Worm (Caenorhabditis elegans) whole organism, L1 larva: ENCODE data around the gene nspb-4.

Experiments
- alr-1 ChIP-seq: fragments of 200-800 bp; sonication (Bioruptor generic); optimal IDR thresholded peaks from 2 replicates; lab custom pipeline; 2018; ENCODE audit warnings: borderline replicate concordance, mild to moderate bottlenecking, missing genetic modification characterization, missing compliant biosample characterization
- dpl-1 ChIP-seq, 3 experiments: fragments of 150-350 bp in 2 of 3; sonication (generic microtip) in 1 of 3; optimal IDR thresholded peaks; 2 replicates each; lab custom pipeline; 2014 to 2017; ENCODE audit warnings: missing biosample characterization in 3 of 3, missing genetic modification characterization in 3 of 3, missing genetic modification reagents in 3 of 3
- mdl-1 ChIP-seq, 2 experiments: fragments of 150-350 bp; optimal IDR thresholded peaks; 2 replicates each; lab custom pipeline; 2014 to 2017; ENCODE audit warnings: missing biosample characterization in 2 of 2, missing genetic modification characterization in 2 of 2, inconsistent platforms in 1 of 2
- nhr-28 ChIP-seq: fragments of 150-350 bp; optimal IDR thresholded peaks from 2 replicates; lab custom pipeline; 2014; ENCODE audit warnings: missing biosample characterization, missing genetic modification characterization
- nhr-76 ChIP-seq: sonication (generic microtip); optimal IDR thresholded peaks from 2 replicates; lab custom pipeline; 2017; ENCODE audit warnings: missing biosample characterization, missing genetic modification characterization
- zip-4 ChIP-seq: fragments of 200-800 bp; sonication (Bioruptor generic); optimal IDR thresholded peaks from 2 replicates; lab custom pipeline; 2018; ENCODE audit warnings: mild to moderate bottlenecking, missing genetic modification characterization, moderate library complexity, missing compliant biosample characterization
- ztf-4 ChIP-seq: fragments of 150-350 bp; optimal IDR thresholded peaks from 2 replicates; lab custom pipeline; 2014; ENCODE audit warnings: missing biosample characterization, missing genetic modification characterization

DNA sequence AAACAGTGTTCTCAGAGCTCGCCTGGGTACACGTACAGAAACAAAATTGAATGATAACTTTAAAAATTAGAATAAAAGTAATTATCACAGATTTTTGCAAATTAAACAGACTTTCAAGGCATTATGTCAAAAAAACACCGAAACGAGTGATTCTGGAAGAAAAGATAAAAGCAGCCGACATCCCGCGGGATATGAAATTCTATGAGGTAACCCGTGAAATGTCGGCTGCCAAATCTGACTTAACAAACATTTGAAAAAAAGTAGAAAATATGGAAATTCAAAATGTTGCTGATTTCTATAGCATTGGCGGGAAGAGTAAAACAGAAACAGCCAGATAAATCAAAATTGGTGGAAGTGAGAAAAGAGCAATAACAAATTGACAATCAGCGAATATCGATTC is 32.4 kb upstream of the nspb-4 start:
- TF ChIP-seq alr-1 (no peak), dpl-1 (GFP tag; optimal IDR thresholded peaks at IDR 0.05; lab: Kevin White, UChicago) (no peak), nhr-28 (tag; lab: Kevin White, UChicago) (no peak), ztf-4 (no peak), zip-4 (no peak), mdl-1 (tag; optimal IDR thresholded peaks at IDR 0.05; lab: Kevin White, UChicago) (no peak), nhr-76 (no peak)
